Fruit fly (Drosophila melanogaster) whole organism, embryonic: ENCODE results near the gene CG15418.
A peak's percentile ranks its signal among the peaks of the same experiment; 100 is the strongest.

Experiments
- Aef1 ChIP-seq: fragments of 200-800 bp; sonication (Bioruptor generic); IDR thresholded peaks from 3 replicates; pipeline ENCODE4 v1.3.6; 2022; ENCODE audit warnings: missing biosample characterization, missing genetic modification characterization
- Antp ChIP-seq: fragments of 200-800 bp; sonication (Bioruptor generic); optimal IDR thresholded peaks from 3 replicates; lab custom pipeline; 2016; ENCODE audit warnings: missing biosample characterization, missing genetic modification characterization
- Awh ChIP-seq: fragments of 200-800 bp; sonication (Bioruptor generic); IDR thresholded peaks from 2 replicates; pipeline ENCODE4, ENCODE4 v1.3.6; 2022; ENCODE audit warnings: missing biosample characterization, missing genetic modification characterization
- BEAF-32 ChIP-seq: fragments of 200-800 bp; sonication (Bioruptor generic); optimal IDR thresholded peaks from 3 replicates; lab custom pipeline; 2017; ENCODE audit warnings: missing biosample characterization, missing genetic modification characterization, mild to moderate bottlenecking, moderate library complexity, missing genetic modification reagents
- Bgb ChIP-seq: fragments of 200-800 bp; sonication (Bioruptor generic); IDR thresholded peaks from 2 replicates; pipeline ENCODE4 v1.3.6; 2022; ENCODE audit warnings: missing biosample characterization, missing genetic modification characterization; ENCODE audit not compliant: partially characterized antibody
- BtbVII ChIP-seq: fragments of 200-800 bp; sonication (Bioruptor generic); optimal IDR thresholded peaks from 3 replicates; lab custom pipeline; 2017; ENCODE audit warnings: missing biosample characterization, mild to moderate bottlenecking, missing genetic modification characterization
- C15 ChIP-seq: fragments of 200-800 bp; sonication (Bioruptor generic); IDR thresholded peaks from 3 replicates; pipeline ENCODE4 v1.3.6; 2022; ENCODE audit warnings: missing biosample characterization, missing genetic modification characterization
- CG10431 ChIP-seq: fragments of 200-800 bp; sonication (Bioruptor generic); optimal IDR thresholded peaks from 3 replicates; lab custom pipeline; 2018; ENCODE audit warnings: missing biosample characterization, mild to moderate bottlenecking, missing genetic modification characterization
- CG10565 ChIP-seq: fragments of 200-800 bp; sonication (Bioruptor generic); optimal IDR thresholded peaks from 3 replicates; lab custom pipeline; 2016; ENCODE audit warnings: missing biosample characterization, mild to moderate bottlenecking, missing genetic modification characterization
- CG11696 ChIP-seq: fragments of 200-800 bp; sonication (Bioruptor generic); IDR thresholded peaks from 2 replicates; pipeline ENCODE4 v1.3.6; 2022; ENCODE audit warnings: missing biosample characterization, missing genetic modification characterization
- CG13775 ChIP-seq: fragments of 200-800 bp; sonication (Bioruptor generic); optimal IDR thresholded peaks from 3 replicates; lab custom pipeline; 2017; ENCODE audit warnings: missing biosample characterization, mild to moderate bottlenecking, missing genetic modification characterization
- CG15601 ChIP-seq: fragments of 200-800 bp; sonication (Bioruptor generic); optimal IDR thresholded peaks from 3 replicates; lab custom pipeline; 2019; ENCODE audit warnings: missing biosample characterization, mild to moderate bottlenecking, missing genetic modification characterization, moderate library complexity
- CG17328 ChIP-seq: fragments of 200-800 bp; sonication (Bioruptor generic); IDR thresholded peaks from 2 replicates; pipeline ENCODE4 v1.3.6; 2022; ENCODE audit warnings: missing biosample characterization, missing genetic modification characterization
- CG1832 ChIP-seq: fragments of 200-800 bp; sonication (Bioruptor generic); optimal IDR thresholded peaks from 2 replicates; lab custom pipeline; 2017; ENCODE audit warnings: missing biosample characterization, mild to moderate bottlenecking, missing genetic modification characterization, inconsistent platforms
- CG2678 ChIP-seq: fragments of 200-800 bp; sonication (Bioruptor generic); optimal IDR thresholded peaks from 3 replicates; lab custom pipeline; 2019; ENCODE audit warnings: missing biosample characterization, mild to moderate bottlenecking, missing genetic modification characterization, moderate library complexity
- CG31441 ChIP-seq: fragments of 200-800 bp; sonication (Bioruptor generic); IDR thresholded peaks from 2 replicates; pipeline ENCODE4 v1.3.6; 2022; ENCODE audit warnings: missing biosample characterization, missing genetic modification characterization
- CG3163 ChIP-seq: fragments of 200-800 bp; sonication (Bioruptor generic); optimal IDR thresholded peaks from 3 replicates; lab custom pipeline; 2016; ENCODE audit warnings: missing biosample characterization, missing genetic modification characterization
- CG32772 ChIP-seq: fragments of 200-800 bp; sonication (Bioruptor generic); IDR thresholded peaks from 2 replicates; pipeline ENCODE4 v1.3.6; 2022; ENCODE audit warnings: missing biosample characterization, missing genetic modification characterization
- CG34422 ChIP-seq: fragments of 200-800 bp; sonication (Bioruptor generic); IDR thresholded peaks from 3 replicates; pipeline ENCODE4 v1.3.6; 2022; ENCODE audit warnings: missing biosample characterization, missing genetic modification characterization
- CG4730 ChIP-seq: fragments of 200-800 bp; sonication (Bioruptor generic); IDR thresholded peaks from 2 replicates; pipeline ENCODE4 v1.3.6; 2022; ENCODE audit warnings: missing biosample characterization, missing genetic modification characterization
- CG5245 ChIP-seq: fragments of 200-800 bp; sonication (Bioruptor generic); optimal IDR thresholded peaks from 3 replicates; lab custom pipeline; 2016; ENCODE audit warnings: missing biosample characterization, missing genetic modification characterization
- CG6654 ChIP-seq: fragments of 200-800 bp; sonication (Bioruptor generic); optimal IDR thresholded peaks from 2 replicates; lab custom pipeline; 2017; ENCODE audit warnings: missing biosample characterization, mild to moderate bottlenecking, missing genetic modification characterization
- CG6765 ChIP-seq: fragments of 200-800 bp; sonication (Bioruptor generic); optimal IDR thresholded peaks from 3 replicates; lab custom pipeline; 2017; ENCODE audit warnings: missing biosample characterization, mild to moderate bottlenecking, missing genetic modification characterization
- CG7786 ChIP-seq: fragments of 200-800 bp; sonication (Bioruptor generic); optimal IDR thresholded peaks from 2 replicates; lab custom pipeline; 2016; ENCODE audit warnings: missing biosample characterization, missing genetic modification characterization
- CG7839 ChIP-seq: fragments of 200-800 bp; sonication (Bioruptor generic); optimal IDR thresholded peaks from 3 replicates; lab custom pipeline; 2018; ENCODE audit warnings: missing biosample characterization, mild to moderate bottlenecking, missing genetic modification characterization, moderate library complexity
- CG9437 ChIP-seq: fragments of 200-800 bp; sonication (Bioruptor generic); optimal IDR thresholded peaks from 2 replicates; lab custom pipeline; 2018; ENCODE audit warnings: missing biosample characterization, mild to moderate bottlenecking, missing genetic modification characterization
- CrebB ChIP-seq: fragments of 200-800 bp; sonication (Bioruptor generic); optimal IDR thresholded peaks from 3 replicates; lab custom pipeline; 2018; ENCODE audit warnings: missing biosample characterization, mild to moderate bottlenecking, missing genetic modification characterization
- Doc2 ChIP-seq: fragments of 200-800 bp; sonication (Bioruptor generic); IDR thresholded peaks from 2 replicates; pipeline ENCODE4 v1.3.6; 2022; ENCODE audit warnings: missing biosample characterization, missing genetic modification characterization
- Jarid2 ChIP-seq: fragments of 200-800 bp; sonication (Bioruptor generic); optimal IDR thresholded peaks from 3 replicates; lab custom pipeline; 2017; ENCODE audit warnings: mild to moderate bottlenecking, missing biosample characterization, missing genetic modification reagents, missing genetic modification characterization
- Max ChIP-seq: fragments of 200-800 bp; sonication (Bioruptor generic); optimal IDR thresholded peaks from 2 replicates; lab custom pipeline; 2016; ENCODE audit warnings: missing biosample characterization, mild to moderate bottlenecking, missing genetic modification characterization
- NK7.1 ChIP-seq: fragments of 200-800 bp; sonication (Bioruptor generic); optimal IDR thresholded peaks from 3 replicates; lab custom pipeline; 2016; ENCODE audit warnings: missing biosample characterization, missing genetic modification characterization
- Oli ChIP-seq: fragments of 200-800 bp; sonication (Bioruptor generic); optimal IDR thresholded peaks from 2 replicates; lab custom pipeline; 2018; ENCODE audit warnings: missing biosample characterization, mild to moderate bottlenecking, missing genetic modification characterization, moderate library complexity
- Optix ChIP-seq: fragments of 200-800 bp; sonication (Bioruptor generic); IDR thresholded peaks from 3 replicates; pipeline ENCODE4 v1.3.6; 2022; ENCODE audit warnings: missing biosample characterization, missing genetic modification characterization
- Usf ChIP-seq: fragments of 200-800 bp; sonication (Bioruptor generic); optimal IDR thresholded peaks from 2 replicates; lab custom pipeline; 2017; ENCODE audit warnings: missing genotype, missing biosample characterization, missing genetic modification characterization
- Xrp1 ChIP-seq: fragments of 200-800 bp; sonication (Bioruptor generic); IDR thresholded peaks from 2 replicates; pipeline ENCODE4 v1.3.6; 2022; ENCODE audit warnings: missing biosample characterization, missing genetic modification characterization
- bowl ChIP-seq: fragments of 200-800 bp; sonication (Bioruptor generic); IDR thresholded peaks from 2 replicates; pipeline ENCODE4 v1.3.6; 2022; ENCODE audit warnings: missing biosample characterization, missing genetic modification characterization
- cas ChIP-seq: fragments of 200-800 bp; sonication (Bioruptor generic); IDR thresholded peaks from 2 replicates; pipeline ENCODE4 v1.3.6; 2022; ENCODE audit warnings: missing biosample characterization, missing genetic modification characterization
- chn ChIP-seq: fragments of 200-800 bp; sonication (Bioruptor generic); optimal IDR thresholded peaks from 2 replicates; lab custom pipeline; 2016; ENCODE audit warnings: missing biosample characterization, missing genetic modification characterization
- disco-r ChIP-seq: fragments of 200-800 bp; sonication (Bioruptor generic); optimal IDR thresholded peaks from 2 replicates; lab custom pipeline; 2016; ENCODE audit warnings: missing biosample characterization, missing genetic modification characterization
- eve ChIP-seq, 2 experiments: fragments of >200 bp; optimal IDR thresholded peaks; 2 replicates each; lab custom pipeline; 2017; ENCODE audit warnings: missing biosample characterization in 2 of 2, missing genetic modification characterization in 2 of 2
- gcm ChIP-seq: fragments of 200-800 bp; sonication (Bioruptor generic); optimal IDR thresholded peaks from 2 replicates; lab custom pipeline; 2019; ENCODE audit warnings: missing biosample characterization, mild to moderate bottlenecking, missing genetic modification characterization, moderate library complexity
- gem ChIP-seq: fragments of 200-800 bp; sonication (Bioruptor generic); optimal IDR thresholded peaks from 2 replicates; lab custom pipeline; 2019; ENCODE audit warnings: missing biosample characterization, mild to moderate bottlenecking, missing genetic modification characterization, moderate library complexity
- gsb-n ChIP-seq: fragments of 200-800 bp; sonication (Bioruptor generic); optimal IDR thresholded peaks from 3 replicates; lab custom pipeline; 2018; ENCODE audit warnings: missing biosample characterization, mild to moderate bottlenecking, missing genetic modification characterization
- gt ChIP-seq: fragments of 200-800 bp; sonication (Bioruptor generic); IDR thresholded peaks from 2 replicates; pipeline ENCODE4 v1.3.6; 2022; ENCODE audit warnings: missing biosample characterization, missing genetic modification characterization
- jigr1 ChIP-seq: fragments of 200-800 bp; sonication (Bioruptor generic); IDR thresholded peaks from 3 replicates; pipeline ENCODE4 v1.3.6; 2022; ENCODE audit warnings: missing biosample characterization, missing genetic modification characterization
- jing ChIP-seq: fragments of 200-800 bp; sonication (Bioruptor generic); optimal IDR thresholded peaks from 2 replicates; lab custom pipeline; 2018; ENCODE audit warnings: missing biosample characterization, mild to moderate bottlenecking, missing genetic modification characterization
- klu ChIP-seq: fragments of 200-800 bp; sonication (Bioruptor generic); IDR thresholded peaks from 2 replicates; pipeline ENCODE4 v1.3.6; 2022; ENCODE audit warnings: missing biosample characterization, missing genetic modification characterization
- lov ChIP-seq, 2 experiments: fragments of 200-800 bp in 1 of 2; fragments of >200 bp in 1 of 2; sonication (Bioruptor generic) in 1 of 2; IDR thresholded peaks in 1 of 2; optimal IDR thresholded peaks in 1 of 2; 2 replicates in 1 of 2; 3 replicates in 1 of 2; pipeline versions ENCODE4 v1.3.6 to Lab custom; 2017 to 2022; ENCODE audit warnings: missing biosample characterization in 1 of 2, missing genetic modification characterization in 1 of 2
- slou ChIP-seq: fragments of 200-800 bp; sonication (Bioruptor generic); optimal IDR thresholded peaks from 3 replicates; lab custom pipeline; 2016; ENCODE audit warnings: missing biosample characterization, missing genetic modification characterization
- so ChIP-seq: fragments of 200-800 bp; sonication (Bioruptor generic); IDR thresholded peaks from 3 replicates; pipeline ENCODE4 v1.3.6; 2022; ENCODE audit warnings: missing biosample characterization, missing genetic modification characterization
- sob ChIP-seq: fragments of 200-800 bp; sonication (Bioruptor generic); IDR thresholded peaks from 2 replicates; pipeline ENCODE4 v1.3.6; 2022; ENCODE audit warnings: missing biosample characterization, missing genetic modification characterization
- zfh2 ChIP-seq: fragments of 200-800 bp; sonication (Bioruptor generic); optimal IDR thresholded peaks from 2 replicates; lab custom pipeline; 2016; ENCODE audit warnings: missing biosample characterization, missing genetic modification characterization

Gene CG15418

dm6 chr2L:3587286-3587685 lies 34.2 kb downstream of the CG15418 start (continued):
- TF ChIP-seq jigr1 (GFP tag; lab: Robert Waterston, UW) (no peak), CG10431 (GFP tag; lab: Kevin White, UChicago) (no peak), Jarid2 (GFP tag; lab: Kevin White, UChicago) (peak; percentile 28), Antp (peak; percentile 29), lov (optimal IDR thresholded peaks at IDR 0.05; lab: Kevin White, UChicago) (no peak), lov (GFP tag; IDR thresholded peaks at IDR 0.05; lab: Robert Waterston, UW) (no peak), CG32772 (GFP tag; lab: Robert Waterston, UW) (peak; percentile 59), Oli (tag; lab: Kevin White, UChicago) (peak; percentile 35), CG34422 (no peak), chn (GFP tag; lab: Kevin White, UChicago) (peak; percentile 17), bowl (GFP tag; lab: Robert Waterston, UW) (no peak), gem (tag; lab: Kevin White, UChicago) (peak; percentile 77), cas (GFP tag; lab: Robert Waterston, UW) (no peak), gcm (GFP tag; lab: Kevin White, UChicago) (peak; percentile 36), CG4730 (GFP tag; lab: Robert Waterston, UW) (0 out of 2 replicates have a peak, but pooled peaks have one; percentile 12), Bgb (GFP tag; lab: Robert Waterston, UW) (no peak), CG31441 (GFP tag; lab: Robert Waterston, UW) (peak; percentile 35; the same call in 1 of the 2 replicates), Aef1 (GFP tag; lab: Robert Waterston, UW) (no peak), CG7786 (peak; percentile 4), disco-r (GFP tag; lab: Kevin White, UChicago) (no peak), CG13775 (GFP tag; lab: Kevin White, UChicago) (peak; percentile 40), CG7839 (peak; percentile 54), CG1832 (GFP tag; lab: Kevin White, UChicago) (no peak), CG9437 (GFP tag; lab: Kevin White, UChicago) (no peak), zfh2 (GFP tag; lab: Kevin White, UChicago) (no peak), klu (GFP tag; lab: Robert Waterston, UW) (no peak), CG6654 (GFP tag; lab: Kevin White, UChicago) (no peak), BEAF-32 (GFP tag; lab: Kevin White, UChicago) (no peak), so (no peak), Doc2 (GFP tag; lab: Robert Waterston, UW) (no peak), gsb-n (tag; lab: Kevin White, UChicago) (peak; percentile 33), CG11696 (no peak), CG3163 (no peak), CG17328 (GFP tag; lab: Robert Waterston, UW) (peak; percentile 78), Xrp1 (GFP tag; lab: Robert Waterston, UW) (peak; percentile 80), CrebB (tag; lab: Kevin White, UChicago) (no peak), eve (GFP tag; optimal IDR thresholded peaks at IDR 0.05; lab: Kevin White, UChicago) (no peak), gt (no peak), sob (GFP tag; lab: Robert Waterston, UW) (peak; percentile 60; the same call in 1 of the 2 replicates), NK7.1 (GFP tag; lab: Kevin White, UChicago) (no peak), CG2678 (tag; lab: Kevin White, UChicago) (peak; percentile 48), Max (GFP tag; lab: Kevin White, UChicago) (no peak), BtbVII (GFP tag; lab: Kevin White, UChicago) (no peak), CG6765 (GFP tag; lab: Kevin White, UChicago) (no peak), Awh (GFP tag; lab: Robert Waterston, UW) (peak; percentile 48), CG5245 (GFP tag; lab: Kevin White, UChicago) (no peak), slou (GFP tag; lab: Kevin White, UChicago) (no peak), CG15601 (tag; lab: Kevin White, UChicago) (peak; percentile 52), C15 (no peak), Optix (GFP tag; lab: Robert Waterston, UW) (no peak), jing (peak; percentile 3), CG10565 (GFP tag; lab: Kevin White, UChicago) (no peak), Usf (peak; percentile 11)
